Fruit fly (Drosophila melanogaster) whole organism, embryonic: ENCODE data around the gene CG13056.

ENCODE experiments used
- Ada2b ChIP-seq: fragments of 200-800 bp; sonication (Bioruptor generic); IDR thresholded peaks from 2 replicates; pipeline ENCODE4 v1.3.6; 2022; ENCODE audit warnings: missing biosample characterization, missing genetic modification characterization
- Asciz ChIP-seq: fragments of 200-800 bp; sonication (Bioruptor generic); optimal IDR thresholded peaks from 2 replicates; lab custom pipeline; 2017; ENCODE audit warnings: missing biosample characterization, mild to moderate bottlenecking, missing genetic modification characterization, missing genetic modification reagents
- B-H2 ChIP-seq: fragments of 200-800 bp; sonication (Bioruptor generic); optimal IDR thresholded peaks from 2 replicates; lab custom pipeline; 2018; ENCODE audit warnings: missing biosample characterization, mild to moderate bottlenecking, missing genetic modification characterization
- CG10366 ChIP-seq: fragments of 200-800 bp; sonication (Bioruptor generic); IDR thresholded peaks from 2 replicates; pipeline ENCODE4 v1.3.6; 2022; ENCODE audit warnings: missing biosample characterization, missing genetic modification characterization
- CG10959 ChIP-seq: fragments of 200-800 bp; sonication (Bioruptor generic); IDR thresholded peaks from 2 replicates; pipeline ENCODE4 v1.3.6; 2022; ENCODE audit warnings: missing biosample characterization, missing genetic modification characterization
- CG12104 ChIP-seq: fragments of 200-800 bp; sonication (Bioruptor generic); optimal IDR thresholded peaks from 3 replicates; lab custom pipeline; 2016; ENCODE audit warnings: missing biosample characterization, missing genetic modification characterization
- CG1233 ChIP-seq: fragments of 200-800 bp; sonication (Bioruptor generic); optimal IDR thresholded peaks from 4 replicates; lab custom pipeline; 2018; ENCODE audit warnings: missing biosample characterization, mild to moderate bottlenecking, missing genetic modification characterization
- CG17328 ChIP-seq: fragments of 200-800 bp; sonication (Bioruptor generic); IDR thresholded peaks from 2 replicates; pipeline ENCODE4 v1.3.6; 2022; ENCODE audit warnings: missing biosample characterization, missing genetic modification characterization
- CG17359 ChIP-seq: fragments of 200-800 bp; sonication (Bioruptor generic); optimal IDR thresholded peaks from 3 replicates; lab custom pipeline; 2018; ENCODE audit warnings: missing biosample characterization, mild to moderate bottlenecking, missing genetic modification characterization, moderate library complexity
- CG17361 ChIP-seq: fragments of 200-800 bp; sonication (Bioruptor generic); IDR thresholded peaks from 3 replicates; pipeline ENCODE4 v1.3.6; 2022; ENCODE audit warnings: missing biosample characterization, missing genetic modification characterization
- CG17829 ChIP-seq: fragments of 200-800 bp; optimal IDR thresholded peaks from 2 replicates; lab custom pipeline; 2019; ENCODE audit warnings: missing biosample characterization, mild to moderate bottlenecking, missing genetic modification characterization, moderate library complexity
- CG31365 ChIP-seq: fragments of 200-800 bp; sonication (Bioruptor generic); optimal IDR thresholded peaks from 2 replicates; lab custom pipeline; 2018; ENCODE audit warnings: missing biosample characterization, mild to moderate bottlenecking, missing genetic modification characterization
- CG3847 ChIP-seq: fragments of 200-800 bp; sonication (Bioruptor generic); IDR thresholded peaks from 2 replicates; pipeline ENCODE4 v1.3.6; 2022; ENCODE audit warnings: missing biosample characterization, missing genetic modification characterization
- CG3995 ChIP-seq: fragments of 200-800 bp; sonication (Bioruptor generic); optimal IDR thresholded peaks from 3 replicates; lab custom pipeline; 2016; ENCODE audit warnings: missing biosample characterization, missing genetic modification characterization
- CG4328 ChIP-seq: fragments of 200-800 bp; sonication (Bioruptor generic); optimal IDR thresholded peaks from 3 replicates; lab custom pipeline; 2017; ENCODE audit warnings: missing biosample characterization, missing genetic modification reagents, missing genetic modification characterization
- CG4404 ChIP-seq: fragments of 200-800 bp; sonication (Bioruptor generic); IDR thresholded peaks from 2 replicates; pipeline ENCODE4 v1.3.6; 2022; ENCODE audit warnings: missing biosample characterization, missing genetic modification characterization
- CG6689 ChIP-seq: fragments of 200-800 bp; sonication (Bioruptor generic); IDR thresholded peaks from 2 replicates; pipeline ENCODE4 v1.3.6; 2022; ENCODE audit warnings: missing biosample characterization, missing genetic modification characterization
- CG6854 ChIP-seq: fragments of 200-800 bp; sonication (Bioruptor generic); optimal IDR thresholded peaks from 3 replicates; lab custom pipeline; 2017; ENCODE audit warnings: missing biosample characterization, mild to moderate bottlenecking, missing genetic modification characterization
- CG8089 ChIP-seq: fragments of 200-800 bp; sonication (Bioruptor generic); optimal IDR thresholded peaks from 3 replicates; lab custom pipeline; 2016; ENCODE audit warnings: missing biosample characterization, missing genetic modification characterization
- D19A ChIP-seq: fragments of 200-800 bp; optimal IDR thresholded peaks from 3 replicates; lab custom pipeline; 2019; ENCODE audit warnings: missing biosample characterization, mild to moderate bottlenecking, missing genetic modification characterization, moderate library complexity
- Deaf1 ChIP-seq: fragments of 200-800 bp; optimal IDR thresholded peaks from 3 replicates; lab custom pipeline; 2019; ENCODE audit warnings: missing biosample characterization, mild to moderate bottlenecking, missing genetic modification characterization, moderate library complexity
- Dref ChIP-seq: fragments of 200-800 bp; sonication (Bioruptor generic); IDR thresholded peaks from 2 replicates; pipeline ENCODE4 v1.3.6; 2022; ENCODE audit warnings: missing biosample characterization, missing genetic modification characterization
- Fer2 ChIP-seq: fragments of 200-800 bp; sonication (Bioruptor generic); optimal IDR thresholded peaks from 2 replicates; lab custom pipeline; 2018; ENCODE audit warnings: missing biosample characterization, mild to moderate bottlenecking, missing genetic modification characterization, moderate library complexity
- Hr51 ChIP-seq, 2 experiments: fragments of 200-800 bp; sonication (Bioruptor generic); optimal IDR thresholded peaks; 2 replicates in 1 of 2; 3 replicates in 1 of 2; lab custom pipeline; 2016 to 2018; ENCODE audit warnings: missing biosample characterization in 2 of 2, missing genetic modification characterization in 2 of 2, mild to moderate bottlenecking in 1 of 2, moderate library complexity in 1 of 2
- Med ChIP-seq: fragments of 200-800 bp; sonication (Bioruptor generic); peaks from one replicate; lab custom pipeline; 2016; ENCODE audit warnings: missing biosample characterization, missing genetic modification characterization, mild to moderate bottlenecking, inconsistent platforms, moderate library complexity
- NC2α ChIP-seq: fragments of 200-800 bp; sonication (Bioruptor generic); optimal IDR thresholded peaks from 2 replicates; lab custom pipeline; 2016; ENCODE audit warnings: missing biosample characterization, missing genetic modification characterization
- NFAT ChIP-seq: fragments of 200-800 bp; sonication (Bioruptor generic); IDR thresholded peaks from 2 replicates; pipeline ENCODE4 v1.3.6; 2022; ENCODE audit warnings: missing biosample characterization, missing genetic modification characterization
- NfI ChIP-seq: fragments of 200-800 bp; sonication (Bioruptor generic); optimal IDR thresholded peaks from 3 replicates; lab custom pipeline; 2018; ENCODE audit warnings: missing biosample characterization, mild to moderate bottlenecking, missing genetic modification characterization, moderate library complexity
- Side ChIP-seq: fragments of 200-800 bp; sonication (Bioruptor generic); optimal IDR thresholded peaks from 2 replicates; lab custom pipeline; 2016; ENCODE audit warnings: missing biosample characterization, missing genetic modification characterization
- Six4 ChIP-seq: fragments of 200-800 bp; sonication (Bioruptor generic); optimal IDR thresholded peaks from 2 replicates; lab custom pipeline; 2016; ENCODE audit warnings: missing biosample characterization, missing genetic modification characterization
- Sry-δ ChIP-seq: fragments of 200-800 bp; sonication (Bioruptor generic); optimal IDR thresholded peaks from 2 replicates; lab custom pipeline; 2016; ENCODE audit warnings: missing biosample characterization, missing genetic modification characterization
- Taf1 ChIP-seq: fragments of 200-800 bp; sonication (Bioruptor generic); IDR thresholded peaks from 2 replicates; pipeline ENCODE4 v1.3.6; 2022; ENCODE audit warnings: missing biosample characterization, missing genetic modification characterization
- Usf ChIP-seq: fragments of 200-800 bp; sonication (Bioruptor generic); optimal IDR thresholded peaks from 2 replicates; lab custom pipeline; 2017; ENCODE audit warnings: missing genotype, missing biosample characterization, missing genetic modification characterization
- ase ChIP-seq: fragments of 200-800 bp; sonication (Bioruptor generic); IDR thresholded peaks from 3 replicates; pipeline ENCODE4 v1.3.6; 2022; ENCODE audit warnings: missing biosample characterization, missing genetic modification characterization
- bab2 ChIP-seq: fragments of 200-800 bp; sonication (Bioruptor generic); optimal IDR thresholded peaks from 2 replicates; lab custom pipeline; 2016; ENCODE audit warnings: missing biosample characterization, missing genetic modification characterization
- bsh ChIP-seq, 2 experiments: fragments of 200-800 bp; sonication (Bioruptor generic); optimal IDR thresholded peaks; 2 replicates each; lab custom pipeline; 2017 to 2018; ENCODE audit warnings: mild to moderate bottlenecking in 2 of 2, missing biosample characterization in 2 of 2, missing genetic modification characterization in 2 of 2, moderate library complexity in 1 of 2
- dan ChIP-seq: fragments of 200-800 bp; sonication (Bioruptor generic); IDR thresholded peaks from 2 replicates; pipeline ENCODE4 v1.3.6; 2022; ENCODE audit warnings: missing biosample characterization, missing genetic modification characterization
- ems ChIP-seq: fragments of 200-800 bp; sonication (Bioruptor generic); optimal IDR thresholded peaks from 3 replicates; lab custom pipeline; 2016; ENCODE audit warnings: missing biosample characterization, missing genetic modification characterization
- fd96Cb ChIP-seq: fragments of 200-800 bp; sonication (Bioruptor generic); optimal IDR thresholded peaks from 2 replicates; lab custom pipeline; 2018; ENCODE audit warnings: missing biosample characterization, mild to moderate bottlenecking, missing genetic modification characterization, moderate library complexity
- grau ChIP-seq: fragments of 200-800 bp; optimal IDR thresholded peaks from 3 replicates; lab custom pipeline; 2019; ENCODE audit warnings: missing biosample characterization, mild to moderate bottlenecking, missing genetic modification characterization, moderate library complexity
- h ChIP-seq: fragments of >200 bp; optimal IDR thresholded peaks from 2 replicates; lab custom pipeline; 2017
- ham ChIP-seq: fragments of 200-800 bp; sonication (Bioruptor generic); IDR thresholded peaks from 2 replicates; pipeline ENCODE4 v1.3.6; 2022; ENCODE audit warnings: missing biosample characterization, missing genetic modification characterization
- hbn ChIP-seq: fragments of 200-800 bp; sonication (Bioruptor generic); IDR thresholded peaks from 2 replicates; pipeline ENCODE4 v1.3.6; 2022; ENCODE audit warnings: missing biosample characterization, missing genetic modification characterization; ENCODE audit not compliant: partially characterized antibody
- mld ChIP-seq: fragments of 200-800 bp; sonication (Bioruptor generic); IDR thresholded peaks from 3 replicates; pipeline ENCODE4 v1.3.6; 2022; ENCODE audit warnings: missing biosample characterization, missing genetic modification characterization; ENCODE audit not compliant: partially characterized antibody
- onecut ChIP-seq: fragments of 200-800 bp; sonication (Bioruptor generic); IDR thresholded peaks from 2 replicates; pipeline ENCODE4 v1.3.6; 2022; ENCODE audit warnings: missing biosample characterization, missing genetic modification characterization
- prd ChIP-seq, 3 experiments: fragments of >200 bp in 2 of 3; fragments of 200-800 bp in 1 of 3; sonication (Bioruptor generic) in 1 of 3; optimal IDR thresholded peaks in 2 of 3; IDR thresholded peaks in 1 of 3; 2 replicates in 2 of 3; 3 replicates in 1 of 3; pipeline versions ENCODE4 v1.3.6 to Lab custom; 2017 to 2022; ENCODE audit warnings: missing biosample characterization in 1 of 3, missing genetic modification characterization in 1 of 3
- salm ChIP-seq: fragments of 200-800 bp; sonication (Bioruptor generic); optimal IDR thresholded peaks from 2 replicates; lab custom pipeline; 2018; ENCODE audit warnings: missing biosample characterization, mild to moderate bottlenecking, missing genetic modification characterization
- sna ChIP-seq: fragments of 200-800 bp; sonication (Bioruptor generic); IDR thresholded peaks from 2 replicates; pipeline ENCODE4 v1.3.6; 2022; ENCODE audit warnings: missing biosample characterization, missing genetic modification characterization; ENCODE audit not compliant: partially characterized antibody
- sqz ChIP-seq: fragments of 200-800 bp; sonication (Bioruptor generic); optimal IDR thresholded peaks from 3 replicates; lab custom pipeline; 2018; ENCODE audit warnings: missing biosample characterization, mild to moderate bottlenecking, missing genetic modification characterization
- tgo ChIP-seq: fragments of 200-800 bp; sonication (Bioruptor generic); IDR thresholded peaks from 3 replicates; pipeline ENCODE4 v1.3.6; 2022; ENCODE audit warnings: missing biosample characterization, missing genetic modification characterization
- twi ChIP-seq: fragments of 200-800 bp; optimal IDR thresholded peaks from 2 replicates; lab custom pipeline; 2019; ENCODE audit warnings: missing biosample characterization, mild to moderate bottlenecking, missing genetic modification characterization, moderate library complexity
- unc-4 ChIP-seq: fragments of 200-800 bp; sonication (Bioruptor generic); IDR thresholded peaks from 2 replicates; pipeline ENCODE4 v1.3.6; 2022; ENCODE audit warnings: missing biosample characterization, missing genetic modification characterization; ENCODE audit not compliant: partially characterized antibody

Gene CG13056

dm6 chr3L:16286258-16286657 lies 46.9 kb upstream of the CG13056 start (continued):
- TF ChIP-seq NC2α (GFP tag; lab: Kevin White, UChicago) (no peak), NFAT (no peak), CG10959 (no peak), CG10366 (GFP tag; lab: Robert Waterston, UW) (no peak), sna (GFP tag; lab: Robert Waterston, UW) (no peak), onecut (GFP tag; lab: Robert Waterston, UW) (no peak), B-H2 (no peak), D19A (tag; lab: Kevin White, UChicago) (peak; percentile 45), bab2 (GFP tag; lab: Kevin White, UChicago) (no peak), Six4 (GFP tag; lab: Kevin White, UChicago) (no peak), prd (optimal IDR thresholded peaks at IDR 0.05; lab: Kevin White, UChicago) (no peak), prd (GFP tag; IDR thresholded peaks at IDR 0.05; lab: Robert Waterston, UW) (no peak), bsh (GFP tag; optimal IDR thresholded peaks at IDR 0.05; lab: Kevin White, UChicago) (peak; percentile 12 to 16), twi (no peak), Side (no peak), CG1233 (GFP tag; lab: Kevin White, UChicago) (no peak), CG6854 (GFP tag; lab: Kevin White, UChicago) (no peak), CG3995 (GFP tag; lab: Kevin White, UChicago) (no peak), CG17359 (tag; lab: Kevin White, UChicago) (peak; percentile 31), CG12104 (GFP tag; lab: Kevin White, UChicago) (no peak), ems (no peak), h (lab: Kevin White, UChicago) (no peak), ham (no peak), CG17328 (GFP tag; lab: Robert Waterston, UW) (no peak), dan (GFP tag; lab: Robert Waterston, UW) (no peak), sqz (no peak), ase (GFP tag; lab: Robert Waterston, UW) (no peak), Hr51 (GFP tag; optimal IDR thresholded peaks at IDR 0.05; lab: Kevin White, UChicago) (peak in 1 of 2 experiments; percentile 67), Dref (no peak), grau (tag; lab: Kevin White, UChicago) (peak; percentile 35), Sry-δ (GFP tag; lab: Kevin White, UChicago) (no peak), tgo (GFP tag; lab: Robert Waterston, UW) (peak; percentile 35; the same call in 2 of the 3 replicates), CG6689 (GFP tag; lab: Robert Waterston, UW) (0 out of 2 replicates have a peak, but pooled peaks have one; percentile 33), Taf1 (GFP tag; lab: Robert Waterston, UW) (no peak), unc-4 (GFP tag; lab: Robert Waterston, UW) (no peak), CG31365 (tag; lab: Kevin White, UChicago) (no peak), CG17361 (no peak), CG4328 (GFP tag; lab: Kevin White, UChicago) (no peak), Ada2b (GFP tag; lab: Robert Waterston, UW) (peak; percentile 20; the same call in 1 of the 2 replicates), NfI (GFP tag; lab: Kevin White, UChicago) (no peak), fd96Cb (peak; percentile 19), CG8089 (GFP tag; lab: Kevin White, UChicago) (no peak), salm (tag; lab: Kevin White, UChicago) (no peak), Asciz (GFP tag; lab: Kevin White, UChicago) (no peak), mld (GFP tag; lab: Robert Waterston, UW) (no peak), Usf (GFP tag; lab: Kevin White, UChicago) (no peak), CG4404 (no peak), CG3847 (GFP tag; lab: Robert Waterston, UW) (no peak), CG17829 (no peak), Deaf1 (no peak), Fer2 (tag; lab: Kevin White, UChicago) (no peak), Med (GFP tag; lab: Kevin White, UChicago) (peak; percentile 79), hbn (GFP tag; lab: Robert Waterston, UW) (no peak)
